Worm (Caenorhabditis elegans) whole organism, L3 larva: ENCODE measurements around the gene F47C12.8.

ENCODE experiments used
- R02D3.7 ChIP-seq: fragments of 150-350 bp; optimal IDR thresholded peaks from 2 replicates; lab custom pipeline; 2014; ENCODE audit warnings: missing biosample characterization, missing genetic modification characterization
- egl-27 ChIP-seq: sonication (generic microtip); optimal IDR thresholded peaks from 4 replicates; lab custom pipeline; 2017; ENCODE audit warnings: missing biosample characterization, missing genetic modification reagents, missing genetic modification characterization
- fkh-2 ChIP-seq: fragments of 150-350 bp; optimal IDR thresholded peaks from 2 replicates; lab custom pipeline; 2014; ENCODE audit warnings: missing biosample characterization, missing genetic modification reagents, missing genetic modification characterization
- fos-1 ChIP-seq: fragments of 150-350 bp; optimal IDR thresholded peaks from 2 replicates; lab custom pipeline; 2014; ENCODE audit warnings: missing biosample characterization, missing genetic modification characterization
- hmg-11 ChIP-seq: sonication (generic microtip); optimal IDR thresholded peaks from 2 replicates; lab custom pipeline; 2016; ENCODE audit warnings: missing genetic modification characterization, missing compliant biosample characterization
- nhr-11 ChIP-seq: fragments of 150-350 bp; optimal IDR thresholded peaks from 2 replicates; lab custom pipeline; 2014; ENCODE audit warnings: missing biosample characterization, missing genetic modification characterization
- nhr-28 ChIP-seq: fragments of 150-350 bp; optimal IDR thresholded peaks from 2 replicates; lab custom pipeline; 2014; ENCODE audit warnings: missing biosample characterization, missing genetic modification characterization
- nhr-76 ChIP-seq: fragments of 150-350 bp; sonication (generic microtip); optimal IDR thresholded peaks from 5 replicates; lab custom pipeline; 2014; ENCODE audit warnings: missing biosample characterization, missing genetic modification characterization
- nhr-77 ChIP-seq: fragments of 150-350 bp; optimal IDR thresholded peaks from 2 replicates; lab custom pipeline; 2014; ENCODE audit warnings: missing biosample characterization, missing genetic modification characterization
- sea-2 ChIP-seq: fragments of 150-350 bp; sonication (generic microtip); optimal IDR thresholded peaks from 4 replicates; lab custom pipeline; 2014; ENCODE audit warnings: missing biosample characterization, missing genetic modification reagents, missing genetic modification characterization
- tbx-2 ChIP-seq: sonication (generic microtip); optimal IDR thresholded peaks from 2 replicates; lab custom pipeline; 2016; ENCODE audit warnings: mild to moderate bottlenecking, missing genetic modification characterization, missing compliant biosample characterization
- unc-62 ChIP-seq: fragments of 150-350 bp; sonication (generic microtip); optimal IDR thresholded peaks from 4 replicates; lab custom pipeline; 2014; ENCODE audit warnings: missing biosample characterization, missing genetic modification reagents, missing genetic modification characterization

DNA sequence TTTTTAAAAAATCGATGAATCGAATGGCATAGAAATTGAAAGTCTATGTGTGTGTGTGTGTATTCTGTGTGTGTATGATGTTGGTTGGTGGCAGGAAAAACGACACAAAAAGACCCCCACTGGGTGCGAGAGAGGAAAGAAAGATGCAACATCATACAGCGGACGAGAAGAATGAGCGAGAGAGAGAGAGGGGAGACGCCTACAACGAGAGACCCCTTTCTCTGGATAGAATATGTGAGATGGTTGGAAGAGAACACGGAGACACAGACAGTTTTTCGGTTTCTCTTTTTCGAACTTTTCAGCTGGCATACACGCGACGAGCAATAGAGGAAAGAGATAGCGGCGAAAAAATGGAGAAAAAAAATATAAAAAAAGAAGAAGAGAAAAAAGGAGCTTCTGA, 21.4 kb upstream of the F47C12.8 start:
- TF ChIP-seq egl-27 (tag; lab: Kevin White, UChicago) (no peak), nhr-76 (tag; lab: Kevin White, UChicago) (peak; percentile 7), fos-1 (no peak), nhr-28 (tag; lab: Kevin White, UChicago) (no peak), nhr-77 (tag; lab: Kevin White, UChicago) (no peak), nhr-11 (tag; lab: Kevin White, UChicago) (peak; percentile 17), sea-2 (no peak), R02D3.7 (tag; lab: Kevin White, UChicago) (no peak), fkh-2 (tag; lab: Kevin White, UChicago) (no peak), tbx-2 (peak; percentile 23), hmg-11 (tag; lab: Kevin White, UChicago) (peak; percentile 95), unc-62 (no peak)
